Fruit fly (Drosophila melanogaster): ENCODE data around the gene CG34124.
A peak's percentile ranks its signal among the peaks of the same experiment; 100 is the strongest.

CG34124 gene

dm6 chr2L:5009306-5010030 is 51.3 kb downstream of the CG34124 start, which contains the start of gene Rtnl1 (continued):
- TF ChIP-seq her (GFP tag; optimal IDR thresholded peaks at IDR 0.05): peak; percentile 32
- no peak for TF ChIP-seq CG7357 (GFP tag; IDR thresholded peaks at IDR 0.05)
- TF ChIP-seq CG14860 (GFP tag; IDR thresholded peaks at IDR 0.05; ENCODE audit: partially characterized antibody): peak; percentile 79
- TF ChIP-seq fd96Cb (tag; optimal IDR thresholded peaks at IDR 0.05): no peak
- peak; percentile 32 for TF ChIP-seq mam (GFP tag; optimal IDR thresholded peaks at IDR 0.05)
- TF ChIP-seq CG4707 (GFP tag; optimal IDR thresholded peaks at IDR 0.05): no peak
- TF ChIP-seq lola (GFP tag; optimal IDR thresholded peaks at IDR 0.05): no peak
- TF ChIP-seq tll (GFP tag; optimal IDR thresholded peaks at IDR 0.05): no peak
- TF ChIP-seq scrt (GFP tag; optimal IDR thresholded peaks at IDR 0.05): no peak
- peak; percentile 16 for TF ChIP-seq zfh2 (GFP tag; optimal IDR thresholded peaks at IDR 0.05)
- no peak for TF ChIP-seq CG7372 (GFP tag; IDR thresholded peaks at IDR 0.05)
- TF ChIP-seq Scr (GFP tag; IDR thresholded peaks at IDR 0.05; ENCODE audit: partially characterized antibody): peak; percentile 92
- TF ChIP-seq BtbVII (GFP tag; optimal IDR thresholded peaks at IDR 0.05): no peak
- peak; percentile 100 for TF ChIP-seq Sry-δ (GFP tag; optimal IDR thresholded peaks at IDR 0.05)
- peak; percentile 19 for TF ChIP-seq CG12299 (tag; optimal IDR thresholded peaks at IDR 0.05)
- TF ChIP-seq bab2 (GFP tag; optimal IDR thresholded peaks at IDR 0.05): no peak
- no peak for TF ChIP-seq B-H1 (GFP tag; IDR thresholded peaks at IDR 0.05)
- TF ChIP-seq Hr51 (GFP tag; optimal IDR thresholded peaks at IDR 0.05): peak; percentile 3 to 15
- peak; percentile 95 for TF ChIP-seq hbn (GFP tag; IDR thresholded peaks at IDR 0.05; ENCODE audit: partially characterized antibody)
- TF ChIP-seq TFAM (GFP tag; optimal IDR thresholded peaks at IDR 0.05): no peak
- TF ChIP-seq exex (tag; optimal IDR thresholded peaks at IDR 0.05): no peak
- peak; percentile 20 for TF ChIP-seq Dad (GFP tag; optimal IDR thresholded peaks at IDR 0.05)
- TF ChIP-seq CG31224 (GFP tag; IDR thresholded peaks at IDR 0.05): no peak
- peak; percentile 51 for TF ChIP-seq CG12391 (tag; optimal IDR thresholded peaks at IDR 0.05)
- TF ChIP-seq lbe (GFP tag; optimal IDR thresholded peaks at IDR 0.05): no peak
- TF ChIP-seq danr (GFP tag; IDR thresholded peaks at IDR 0.05): no peak
- no peak for TF ChIP-seq sima (GFP tag; optimal IDR thresholded peaks at IDR 0.05)
- no peak for TF ChIP-seq CG9215 (GFP tag; IDR thresholded peaks at IDR 0.05)
- peak; percentile 65 for TF ChIP-seq CG10267 (tag; optimal IDR thresholded peaks at IDR 0.05)
- TF ChIP-seq emc (GFP tag; optimal IDR thresholded peaks at IDR 0.05): no peak
- TF ChIP-seq CG3065 (GFP tag; optimal IDR thresholded peaks at IDR 0.05): no peak
- TF ChIP-seq fru (optimal IDR thresholded peaks at IDR 0.05): no peak
- peak; percentile 22 for TF ChIP-seq CG30020 (tag; optimal IDR thresholded peaks at IDR 0.05)
- peak; percentile 99 for TF ChIP-seq pzg (GFP tag; optimal IDR thresholded peaks at IDR 0.05)
- peak; percentile 51; the same call in 1 of the 2 replicates for TF ChIP-seq slbo (GFP tag; IDR thresholded peaks at IDR 0.05)
- TF ChIP-seq pfk (GFP tag; optimal IDR thresholded peaks at IDR 0.05): no peak
- peak; percentile 44 for TF ChIP-seq Tbp (GFP tag; optimal IDR thresholded peaks at IDR 0.05)
- no peak for TF ChIP-seq Optix (GFP tag; IDR thresholded peaks at IDR 0.05)
- TF ChIP-seq Fer1 (GFP tag; optimal IDR thresholded peaks at IDR 0.05): peak; percentile 28
- TF ChIP-seq CG6813 (GFP tag; optimal IDR thresholded peaks at IDR 0.05): no peak
- TF ChIP-seq Atf3 (GFP tag; optimal IDR thresholded peaks at IDR 0.05): no peak
- no peak for TF ChIP-seq Chrac-16 (GFP tag; optimal IDR thresholded peaks at IDR 0.05)
- peak; percentile 85 for TF ChIP-seq sens (GFP tag)
- TF ChIP-seq pnt (GFP tag; optimal IDR thresholded peaks at IDR 0.05): no peak
- TF ChIP-seq grau (tag; optimal IDR thresholded peaks at IDR 0.05): peak; percentile 37
- TF ChIP-seq CG15011 (GFP tag; optimal IDR thresholded peaks at IDR 0.05): no peak
- TF ChIP-seq B-H2 (GFP tag; optimal IDR thresholded peaks at IDR 0.05): peak; percentile 26
- TF ChIP-seq CG6854 (GFP tag; optimal IDR thresholded peaks at IDR 0.05): no peak
- TF ChIP-seq CG17802 (tag; optimal IDR thresholded peaks at IDR 0.05): no peak
- no peak for TF ChIP-seq slou (GFP tag; optimal IDR thresholded peaks at IDR 0.05)

All from whole organism, embryonic.